Worm (Caenorhabditis elegans) whole organism, L3 larva: ENCODE data around the gene F31E8.5.

Experiments used
- egl-27 ChIP-seq: sonication (generic microtip); optimal IDR thresholded peaks from 4 replicates; lab custom pipeline; 2017; ENCODE audit warnings: missing biosample characterization, missing genetic modification reagents, missing genetic modification characterization
- hmg-11 ChIP-seq: sonication (generic microtip); optimal IDR thresholded peaks from 2 replicates; lab custom pipeline; 2016; ENCODE audit warnings: missing genetic modification characterization, missing compliant biosample characterization
- lin-15B ChIP-seq: fragments of 150-350 bp; optimal IDR thresholded peaks from 2 replicates; lab custom pipeline; 2014; ENCODE audit warnings: missing biosample characterization, missing genetic modification characterization
- pha-4 ChIP-seq: fragments of 150-350 bp; optimal IDR thresholded peaks from 2 replicates; lab custom pipeline; 2014; ENCODE audit warnings: missing biosample characterization, missing genetic modification reagents, missing genetic modification characterization

ce11 chrII:6842009-6842408, 34.9 kb upstream of the F31E8.5 start:
- TF ChIP-seq egl-27 (no peak), hmg-11 (tag; lab: Kevin White, UChicago) (no peak), pha-4 (no peak), lin-15B (tag; lab: Kevin White, UChicago) (no peak)
